Worm (Caenorhabditis elegans) whole organism, L4 larva: ENCODE measurements around the gene F17H10.1.

Experiments
- D1046.2 ChIP-seq: fragments of 200-800 bp; sonication (Bioruptor generic); IDR thresholded peaks from 2 replicates; pipeline ENCODE4 v1.3.6; 2022; ENCODE audit warnings: missing genetic modification characterization, missing compliant biosample characterization
- F10B5.3 ChIP-seq: sonication (generic microtip); optimal IDR thresholded peaks from 2 replicates; lab custom pipeline; 2016; ENCODE audit warnings: mild to moderate bottlenecking, missing genetic modification characterization, missing compliant biosample characterization
- F26F4.8 ChIP-seq: fragments of 200-800 bp; sonication (Bioruptor generic); conservative IDR thresholded peaks from 2 replicates; pipeline ENCODE4 v1.3.6; 2022; ENCODE audit warnings: missing genetic modification characterization, missing compliant biosample characterization
- F37D6.2 ChIP-seq: sonication (generic microtip); optimal IDR thresholded peaks from 2 replicates; lab custom pipeline; 2016; ENCODE audit warnings: mild to moderate bottlenecking, missing genetic modification characterization, missing compliant biosample characterization
- F44E2.7 ChIP-seq: fragments of 200-800 bp; sonication (Bioruptor generic); IDR thresholded peaks from 2 replicates; pipeline ENCODE4 v2.1.2; 2022; ENCODE audit warnings: missing genetic modification characterization, missing compliant biosample characterization
- Y105C5A.15 ChIP-seq: fragments of 200-800 bp; sonication (Bioruptor generic); IDR thresholded peaks from 2 replicates; pipeline ENCODE4 v1.3.6; 2022; ENCODE audit warnings: missing genetic modification characterization, missing compliant biosample characterization
- ZK546.5 ChIP-seq, 2 experiments: sonication (generic microtip); optimal IDR thresholded peaks; 2 replicates each; lab custom pipeline; 2017; ENCODE audit warnings: missing biosample characterization in 2 of 2, missing genetic modification characterization in 2 of 2
- aly-2 ChIP-seq: sonication (generic microtip); optimal IDR thresholded peaks from 2 replicates; lab custom pipeline; 2018; ENCODE audit warnings: missing biosample characterization, missing genetic modification characterization
- arid-1 ChIP-seq: fragments of 200-800 bp; sonication (Bioruptor generic); conservative IDR thresholded peaks from 2 replicates; pipeline ENCODE4 v1.3.6; 2022; ENCODE audit warnings: missing genetic modification reagents, missing genetic modification characterization, missing compliant biosample characterization
- attf-4 ChIP-seq: sonication (generic microtip); optimal IDR thresholded peaks from 3 replicates; lab custom pipeline; 2017; ENCODE audit warnings: missing biosample characterization, missing genetic modification characterization
- ceh-20 ChIP-seq: fragments of 200-800 bp; sonication (Bioruptor generic); IDR thresholded peaks from 2 replicates; pipeline ENCODE4 v1.3.6; 2022; ENCODE audit warnings: missing genetic modification reagents, missing genetic modification characterization, missing compliant biosample characterization
- ceh-32 ChIP-seq: sonication (generic microtip); optimal IDR thresholded peaks from 2 replicates; lab custom pipeline; 2016; ENCODE audit warnings: mild to moderate bottlenecking, missing genetic modification characterization, missing compliant biosample characterization; ENCODE audit not compliant: poor library complexity
- ceh-44 ChIP-seq: fragments of 200-800 bp; sonication (Bioruptor generic); IDR thresholded peaks from 2 replicates; pipeline ENCODE4 v1.3.6; 2022; ENCODE audit warnings: missing genetic modification reagents, missing genetic modification characterization, missing compliant biosample characterization
- ceh-62 ChIP-seq: sonication (generic microtip); optimal IDR thresholded peaks from 2 replicates; lab custom pipeline; 2017; ENCODE audit warnings: missing biosample characterization, missing genetic modification characterization
- daf-12 ChIP-seq: fragments of 150-350 bp; optimal IDR thresholded peaks from 2 replicates; lab custom pipeline; 2014; ENCODE audit warnings: missing biosample characterization, missing genetic modification reagents, missing genetic modification characterization
- daf-16 ChIP-seq, 3 experiments: sonication (generic microtip); optimal IDR thresholded peaks; 2 replicates each; lab custom pipeline; 2016 to 2017; ENCODE audit warnings: missing genetic modification characterization in 3 of 3, missing genetic modification reagents in 3 of 3, mild to moderate bottlenecking in 2 of 3, missing compliant biosample characterization in 2 of 3, missing biosample characterization in 1 of 3, moderate library complexity in 1 of 3
- dmd-6 ChIP-seq: fragments of 200-800 bp; sonication (Bioruptor generic); IDR thresholded peaks from 2 replicates; pipeline ENCODE4 v1.3.6; 2022; ENCODE audit warnings: missing genetic modification reagents, missing genetic modification characterization, missing compliant biosample characterization
- dmd-9 ChIP-seq: fragments of 200-800 bp; sonication (Bioruptor generic); IDR thresholded peaks from 2 replicates; pipeline ENCODE4 v1.3.6; 2022; ENCODE audit warnings: missing genetic modification reagents, missing genetic modification characterization, missing compliant biosample characterization
- dpl-1 ChIP-seq: fragments of 150-350 bp; optimal IDR thresholded peaks from 2 replicates; lab custom pipeline; 2014; ENCODE audit warnings: missing biosample characterization, missing genetic modification reagents, missing genetic modification characterization
- egl-43 ChIP-seq: fragments of 200-800 bp; sonication (Bioruptor generic); IDR thresholded peaks from 2 replicates; pipeline ENCODE4 v1.3.6; 2022; ENCODE audit warnings: missing genetic modification reagents, missing genetic modification characterization, missing compliant biosample characterization
- fos-1 ChIP-seq: fragments of 150-350 bp; optimal IDR thresholded peaks from 2 replicates; lab custom pipeline; 2014; ENCODE audit warnings: missing biosample characterization, missing genetic modification characterization
- hif-1 ChIP-seq, 2 experiments: sonication (generic microtip); optimal IDR thresholded peaks; 2 replicates each; lab custom pipeline; 2016 to 2017; ENCODE audit warnings: missing compliant biosample characterization in 2 of 2, missing genetic modification characterization in 2 of 2, missing genetic modification reagents in 2 of 2, missing genotype in 2 of 2, mild to moderate bottlenecking in 1 of 2
- hlh-11 ChIP-seq: fragments of 200-800 bp; sonication (Bioruptor generic); optimal IDR thresholded peaks from 2 replicates; lab custom pipeline; 2018; ENCODE audit warnings: mild to moderate bottlenecking, missing genetic modification characterization, missing compliant biosample characterization
- hmg-1.1 ChIP-seq: fragments of 200-800 bp; sonication (Bioruptor generic); IDR thresholded peaks from 2 replicates; pipeline ENCODE4 v1.3.6; 2022; ENCODE audit warnings: missing genetic modification reagents, missing genetic modification characterization, missing compliant biosample characterization
- jun-1 ChIP-seq: fragments of 150-350 bp; optimal IDR thresholded peaks from 2 replicates; lab custom pipeline; 2014; ENCODE audit warnings: missing biosample characterization, missing genetic modification reagents, missing genetic modification characterization
- lin-15B ChIP-seq: fragments of 150-350 bp; sonication (generic microtip); optimal IDR thresholded peaks from 3 replicates; lab custom pipeline; 2014; ENCODE audit warnings: missing biosample characterization, missing genetic modification characterization
- lin-38 ChIP-seq: fragments of 200-800 bp; sonication (Bioruptor generic); IDR thresholded peaks from 2 replicates; pipeline ENCODE4 v1.3.6; 2022; ENCODE audit warnings: missing genetic modification reagents, missing genetic modification characterization, missing compliant biosample characterization
- lin-39 ChIP-seq: fragments of 150-350 bp; optimal IDR thresholded peaks from 2 replicates; lab custom pipeline; 2014; ENCODE audit warnings: missing biosample characterization, missing genetic modification reagents, missing genetic modification characterization
- lir-3 ChIP-seq: sonication (generic microtip); optimal IDR thresholded peaks from 2 replicates; lab custom pipeline; 2016; ENCODE audit warnings: mild to moderate bottlenecking, missing genetic modification characterization, missing compliant biosample characterization
- mdl-1 ChIP-seq, 2 experiments: fragments of 150-350 bp in 1 of 2; sonication (generic microtip) in 1 of 2; optimal IDR thresholded peaks; 2 replicates each; lab custom pipeline; 2014 to 2017; ENCODE audit warnings: missing biosample characterization in 2 of 2, missing genetic modification characterization in 2 of 2
- mep-1 ChIP-seq: fragments of 150-350 bp; sonication (generic microtip); optimal IDR thresholded peaks from 3 replicates; lab custom pipeline; 2014; ENCODE audit warnings: missing biosample characterization, missing genetic modification characterization
- mes-2 ChIP-seq: sonication (generic microtip); optimal IDR thresholded peaks from 2 replicates; lab custom pipeline; 2016; ENCODE audit warnings: missing genotype, mild to moderate bottlenecking, missing genetic modification characterization, missing compliant biosample characterization; ENCODE audit not compliant: poor library complexity, severe bottlenecking
- nhr-10 ChIP-seq: fragments of 150-350 bp; optimal IDR thresholded peaks from 2 replicates; lab custom pipeline; 2014; ENCODE audit warnings: missing biosample characterization, missing genetic modification characterization
- nhr-25 ChIP-seq: sonication (generic microtip); optimal IDR thresholded peaks from 2 replicates; lab custom pipeline; 2017; ENCODE audit warnings: missing genetic modification characterization, mild to moderate bottlenecking, missing compliant biosample characterization, antibody characterized with exemption, moderate library complexity, borderline replicate concordance; ENCODE audit not compliant: insufficient read depth
- nhr-41 ChIP-seq: fragments of 200-800 bp; sonication (Bioruptor generic); IDR thresholded peaks from 2 replicates; pipeline ENCODE4 v1.3.6; 2022; ENCODE audit warnings: missing genetic modification reagents, missing genetic modification characterization, missing compliant biosample characterization
- nhr-48 ChIP-seq: sonication (generic microtip); optimal IDR thresholded peaks from 2 replicates; lab custom pipeline; 2016; ENCODE audit warnings: mild to moderate bottlenecking, missing genetic modification characterization, missing compliant biosample characterization
- nhr-6 ChIP-seq: fragments of 150-350 bp; optimal IDR thresholded peaks from 2 replicates; lab custom pipeline; 2014; ENCODE audit warnings: missing biosample characterization, missing genetic modification characterization
- nhr-76 ChIP-seq: fragments of 150-350 bp; optimal IDR thresholded peaks from 2 replicates; lab custom pipeline; 2014; ENCODE audit warnings: missing biosample characterization, missing genetic modification characterization
- rbr-2 ChIP-seq: sonication (generic microtip); optimal IDR thresholded peaks from 2 replicates; lab custom pipeline; 2016; ENCODE audit warnings: missing genotype, missing genetic modification characterization, missing compliant biosample characterization
- set-16 ChIP-seq: fragments of 200-800 bp; sonication (Bioruptor generic); IDR thresholded peaks from 2 replicates; pipeline ENCODE4 v1.3.6; 2022; ENCODE audit warnings: missing genetic modification reagents, missing genetic modification characterization, missing compliant biosample characterization
- skn-1 ChIP-seq: fragments of 150-350 bp; optimal IDR thresholded peaks from 2 replicates; lab custom pipeline; 2014; ENCODE audit warnings: missing biosample characterization, missing genetic modification characterization
- snpc-4 ChIP-seq: fragments of 150-350 bp; optimal IDR thresholded peaks from 2 replicates; lab custom pipeline; 2014; ENCODE audit warnings: missing biosample characterization, missing genetic modification characterization
- spr-1 ChIP-seq: sonication (generic microtip); optimal IDR thresholded peaks from 2 replicates; lab custom pipeline; 2016; ENCODE audit warnings: mild to moderate bottlenecking, missing genetic modification characterization, missing compliant biosample characterization
- tra-1 ChIP-seq: fragments of 200-800 bp; sonication (Bioruptor generic); IDR thresholded peaks from 2 replicates; pipeline ENCODE4 v1.3.6; 2022; ENCODE audit warnings: missing genetic modification reagents, missing genetic modification characterization, missing compliant biosample characterization
- unc-39 ChIP-seq: sonication (generic microtip); optimal IDR thresholded peaks from 2 replicates; lab custom pipeline; 2017; ENCODE audit warnings: missing biosample characterization, missing genetic modification characterization
- zag-1 ChIP-seq: fragments of 150-350 bp; optimal IDR thresholded peaks from 2 replicates; lab custom pipeline; 2014; ENCODE audit warnings: missing biosample characterization, missing genetic modification characterization
- zfp-2 ChIP-seq: sonication (generic microtip); optimal IDR thresholded peaks from 2 replicates; lab custom pipeline; 2016; ENCODE audit warnings: mild to moderate bottlenecking, missing genetic modification characterization, missing compliant biosample characterization
- zfp-3 ChIP-seq: fragments of 200-800 bp; sonication (Bioruptor generic); conservative IDR thresholded peaks from 2 replicates; pipeline ENCODE4 v1.3.6; 2022; ENCODE audit warnings: missing genetic modification reagents, missing genetic modification characterization, missing compliant biosample characterization
- zip-11 ChIP-seq: fragments of 200-800 bp; sonication (Bioruptor generic); IDR thresholded peaks from 2 replicates; pipeline ENCODE4 v1.3.6; 2022; ENCODE audit warnings: missing genetic modification characterization, missing compliant biosample characterization
- zip-2 ChIP-seq: fragments of 150-350 bp; optimal IDR thresholded peaks from 2 replicates; lab custom pipeline; 2014; ENCODE audit warnings: missing biosample characterization, missing genetic modification characterization
- ztf-11 ChIP-seq: fragments of 150-350 bp; optimal IDR thresholded peaks from 2 replicates; lab custom pipeline; 2014; ENCODE audit warnings: missing biosample characterization, missing genetic modification characterization
- ztf-7 ChIP-seq: fragments of 150-350 bp; optimal IDR thresholded peaks from 2 replicates; lab custom pipeline; 2014; ENCODE audit warnings: missing biosample characterization, missing genetic modification characterization

F17H10.1 gene

ce11 chrX:13104966-13105365 is at the start of gene F17H10.1 (continued):
- TF ChIP-seq Y105C5A.15 (GFP tag; lab: Robert Waterston, UW): 0 out of 2 replicates have a peak, but pooled peaks have one; percentile 52
- peak; percentile 93 for TF ChIP-seq tra-1
- TF ChIP-seq hmg-1.1 (GFP tag; lab: Robert Waterston, UW): peak; percentile 77
- peak; percentile 52 for TF ChIP-seq rbr-2 (tag; lab: Kevin White, UChicago)
- no peak for TF ChIP-seq lin-15B
- TF ChIP-seq mdl-1 (tag; optimal IDR thresholded peaks at IDR 0.05; lab: Kevin White, UChicago): peak; percentile 96 to 99
- peak; percentile 40 for TF ChIP-seq dpl-1 (GFP tag; lab: Kevin White, UChicago)
- TF ChIP-seq daf-12 (tag; lab: Kevin White, UChicago): no peak
- peak; percentile 82 for TF ChIP-seq nhr-41 (GFP tag; lab: Robert Waterston, UW)
- peak; percentile 62; the same call in 1 of the 2 replicates for TF ChIP-seq set-16
- TF ChIP-seq F26F4.8 (GFP tag; lab: Robert Waterston, UW): no peak
- peak; percentile 91 for TF ChIP-seq zfp-3 (GFP tag; lab: Robert Waterston, UW)
- no peak for TF ChIP-seq ztf-7 (tag; lab: Kevin White, UChicago)
- TF ChIP-seq zag-1 (tag; lab: Kevin White, UChicago): no peak
- no peak for TF ChIP-seq lin-39 (tag; lab: Kevin White, UChicago)
- TF ChIP-seq jun-1: no peak
- no peak for TF ChIP-seq arid-1
- TF ChIP-seq ceh-44 (GFP tag; lab: Robert Waterston, UW): no peak
- peak; percentile 97 for TF ChIP-seq hlh-11 (tag; lab: Kevin White, UChicago)
- no peak for TF ChIP-seq ceh-32 (tag; lab: Kevin White, UChicago)
- no peak for TF ChIP-seq ceh-62 (tag; lab: Kevin White, UChicago)
- TF ChIP-seq unc-39: no peak
- peak; percentile 85 for TF ChIP-seq dmd-9 (GFP tag; lab: Robert Waterston, UW)
- no peak for TF ChIP-seq fos-1 (tag; lab: Kevin White, UChicago)
- no peak for TF ChIP-seq mep-1
- no peak for TF ChIP-seq egl-43
- no peak for TF ChIP-seq zfp-2
- no peak for TF ChIP-seq attf-4
- TF ChIP-seq mes-2 (tag; lab: Kevin White, UChicago): peak; percentile 91
- no peak for TF ChIP-seq zip-2 (tag; lab: Kevin White, UChicago)
- TF ChIP-seq snpc-4 (tag; lab: Kevin White, UChicago): no peak
- no peak for TF ChIP-seq F44E2.7 (GFP tag; lab: Robert Waterston, UW)
- TF ChIP-seq lir-3 (tag; lab: Kevin White, UChicago): no peak
- no peak for TF ChIP-seq nhr-6 (tag; lab: Kevin White, UChicago)
- no peak for TF ChIP-seq nhr-76 (tag; lab: Kevin White, UChicago)
- no peak for TF ChIP-seq F37D6.2 (tag; lab: Kevin White, UChicago)
- TF ChIP-seq nhr-48: peak; percentile 92
- TF ChIP-seq daf-16 (GFP tag; optimal IDR thresholded peaks at IDR 0.05; lab: Kevin White, UChicago): peak; percentile 62 to 84
- peak; percentile 92 for TF ChIP-seq daf-16 (tag; optimal IDR thresholded peaks at IDR 0.05; lab: Kevin White, UChicago)
- no peak for TF ChIP-seq ZK546.5 (tag; optimal IDR thresholded peaks at IDR 0.05; lab: Kevin White, UChicago)
- no peak for TF ChIP-seq zip-11
- TF ChIP-seq skn-1 (tag; lab: Kevin White, UChicago): no peak
- TF ChIP-seq dmd-6 (GFP tag; lab: Robert Waterston, UW): peak; percentile 97
- TF ChIP-seq aly-2 (tag; lab: Kevin White, UChicago): no peak
- peak; percentile 80 for TF ChIP-seq ceh-20 (GFP tag; lab: Robert Waterston, UW)
- TF ChIP-seq spr-1 (tag; lab: Kevin White, UChicago): peak; percentile 48
- no peak for TF ChIP-seq nhr-10 (tag; lab: Kevin White, UChicago)
- no peak for TF ChIP-seq F10B5.3
- peak; percentile 77 to 98 for TF ChIP-seq hif-1 (tag; optimal IDR thresholded peaks at IDR 0.05; lab: Kevin White, UChicago)
- no peak for TF ChIP-seq ztf-11 (tag; lab: Kevin White, UChicago)
- no peak for TF ChIP-seq lin-38 (GFP tag; lab: Robert Waterston, UW)
- peak; percentile 52 for TF ChIP-seq nhr-25 (tag; lab: Kevin White, UChicago)
- TF ChIP-seq D1046.2: peak; percentile 75; the same call in 1 of the 2 replicates
